Worm (Caenorhabditis elegans) whole organism, L4 larva: ENCODE data around the gene rec-8.

Experiments used
- D1046.2 ChIP-seq: fragments of 200-800 bp; sonication (Bioruptor generic); IDR thresholded peaks from 2 replicates; pipeline ENCODE4 v1.3.6; 2022; ENCODE audit warnings: missing genetic modification characterization, missing compliant biosample characterization
- F49E8.2 ChIP-seq: sonication (generic microtip); optimal IDR thresholded peaks from 2 replicates; lab custom pipeline; 2016; ENCODE audit warnings: missing compliant biosample characterization, mild to moderate bottlenecking, missing genetic modification characterization, borderline replicate concordance
- R02D3.7 ChIP-seq: fragments of 150-350 bp; sonication (generic microtip); optimal IDR thresholded peaks from 3 replicates; lab custom pipeline; 2014; ENCODE audit warnings: missing biosample characterization, missing genetic modification characterization
- T20F7.1 ChIP-seq: fragments of 200-800 bp; sonication (Bioruptor generic); optimal IDR thresholded peaks from 2 replicates; lab custom pipeline; 2018; ENCODE audit warnings: mild to moderate bottlenecking, missing genetic modification characterization, missing compliant biosample characterization
- T26A8.4 ChIP-seq: fragments of 200-800 bp; sonication (Bioruptor generic); IDR thresholded peaks from 2 replicates; pipeline ENCODE4 v1.3.6; 2022; ENCODE audit warnings: missing genetic modification characterization, missing compliant biosample characterization
- Y5F2A.4 ChIP-seq: fragments of 200-800 bp; sonication (Bioruptor generic); optimal IDR thresholded peaks from 2 replicates; lab custom pipeline; 2018; ENCODE audit warnings: mild to moderate bottlenecking, missing genetic modification characterization, missing compliant biosample characterization
- aha-1 ChIP-seq: fragments of 150-350 bp; peaks from one replicate; lab custom pipeline; 2014; ENCODE audit warnings: missing biosample characterization, missing genetic modification characterization
- aly-2 ChIP-seq: sonication (generic microtip); optimal IDR thresholded peaks from 2 replicates; lab custom pipeline; 2018; ENCODE audit warnings: missing biosample characterization, missing genetic modification characterization
- ama-1 ChIP-seq: fragments of 150-350 bp; optimal IDR thresholded peaks from 2 replicates; lab custom pipeline; 2014; ENCODE audit warnings: inconsistent platforms, mixed read lengths
- arid-1 ChIP-seq: fragments of 200-800 bp; sonication (Bioruptor generic); conservative IDR thresholded peaks from 2 replicates; pipeline ENCODE4 v1.3.6; 2022; ENCODE audit warnings: missing genetic modification reagents, missing genetic modification characterization, missing compliant biosample characterization
- ceh-20 ChIP-seq: fragments of 200-800 bp; sonication (Bioruptor generic); IDR thresholded peaks from 2 replicates; pipeline ENCODE4 v1.3.6; 2022; ENCODE audit warnings: missing genetic modification reagents, missing genetic modification characterization, missing compliant biosample characterization
- ceh-28 ChIP-seq: fragments of 150-350 bp; optimal IDR thresholded peaks from 2 replicates; lab custom pipeline; 2014; ENCODE audit warnings: missing biosample characterization, missing genetic modification reagents, missing genetic modification characterization
- ceh-44 ChIP-seq: fragments of 200-800 bp; sonication (Bioruptor generic); IDR thresholded peaks from 2 replicates; pipeline ENCODE4 v1.3.6; 2022; ENCODE audit warnings: missing genetic modification reagents, missing genetic modification characterization, missing compliant biosample characterization
- ceh-82 ChIP-seq: sonication (generic microtip); optimal IDR thresholded peaks from 2 replicates; lab custom pipeline; 2017; ENCODE audit warnings: missing biosample characterization, missing genetic modification characterization
- ces-1 ChIP-seq: fragments of 150-350 bp; sonication (generic microtip); optimal IDR thresholded peaks from 4 replicates; lab custom pipeline; 2014; ENCODE audit warnings: missing biosample characterization, missing genetic modification reagents, missing genetic modification characterization
- daf-19 ChIP-seq: fragments of 200-800 bp; sonication (Bioruptor generic); conservative IDR thresholded peaks from 2 replicates; pipeline ENCODE4 v1.3.6; 2022; ENCODE audit warnings: missing genetic modification characterization, missing compliant biosample characterization
- dmd-6 ChIP-seq: fragments of 200-800 bp; sonication (Bioruptor generic); IDR thresholded peaks from 2 replicates; pipeline ENCODE4 v1.3.6; 2022; ENCODE audit warnings: missing genetic modification reagents, missing genetic modification characterization, missing compliant biosample characterization
- dmd-9 ChIP-seq: fragments of 200-800 bp; sonication (Bioruptor generic); IDR thresholded peaks from 2 replicates; pipeline ENCODE4 v1.3.6; 2022; ENCODE audit warnings: missing genetic modification reagents, missing genetic modification characterization, missing compliant biosample characterization
- duxl-1 ChIP-seq: sonication (generic microtip); optimal IDR thresholded peaks from 2 replicates; lab custom pipeline; 2016; ENCODE audit warnings: mild to moderate bottlenecking, missing genetic modification characterization, moderate library complexity, missing compliant biosample characterization; ENCODE audit not compliant: poor library complexity
- dve-1 ChIP-seq: sonication (generic microtip); optimal IDR thresholded peaks from 2 replicates; lab custom pipeline; 2017; ENCODE audit warnings: antibody characterized with exemption, mild to moderate bottlenecking, missing genetic modification characterization, missing compliant biosample characterization; ENCODE audit not compliant: insufficient read depth
- egl-43 ChIP-seq: fragments of 200-800 bp; sonication (Bioruptor generic); IDR thresholded peaks from 2 replicates; pipeline ENCODE4 v1.3.6; 2022; ENCODE audit warnings: missing genetic modification reagents, missing genetic modification characterization, missing compliant biosample characterization
- fos-1 ChIP-seq: fragments of 150-350 bp; optimal IDR thresholded peaks from 2 replicates; lab custom pipeline; 2014; ENCODE audit warnings: missing biosample characterization, missing genetic modification characterization
- gei-8 ChIP-seq: fragments of 200-800 bp; sonication (Bioruptor generic); optimal IDR thresholded peaks from 2 replicates; lab custom pipeline; 2018; ENCODE audit warnings: mild to moderate bottlenecking, missing genetic modification characterization, missing compliant biosample characterization
- hlh-11 ChIP-seq: fragments of 200-800 bp; sonication (Bioruptor generic); optimal IDR thresholded peaks from 2 replicates; lab custom pipeline; 2018; ENCODE audit warnings: mild to moderate bottlenecking, missing genetic modification characterization, missing compliant biosample characterization
- hlh-30 ChIP-seq: sonication (generic microtip); optimal IDR thresholded peaks from 2 replicates; lab custom pipeline; 2017; ENCODE audit warnings: antibody characterized with exemption, mild to moderate bottlenecking, missing genetic modification characterization, missing compliant biosample characterization; ENCODE audit not compliant: insufficient read depth
- hmg-1.1 ChIP-seq: fragments of 200-800 bp; sonication (Bioruptor generic); IDR thresholded peaks from 2 replicates; pipeline ENCODE4 v1.3.6; 2022; ENCODE audit warnings: missing genetic modification reagents, missing genetic modification characterization, missing compliant biosample characterization
- lin-13 ChIP-seq: fragments of 150-350 bp; optimal IDR thresholded peaks from 2 replicates; lab custom pipeline; 2014; ENCODE audit warnings: missing biosample characterization, missing genetic modification reagents, missing genetic modification characterization
- lin-15B ChIP-seq: fragments of 150-350 bp; sonication (generic microtip); optimal IDR thresholded peaks from 3 replicates; lab custom pipeline; 2014; ENCODE audit warnings: missing biosample characterization, missing genetic modification characterization
- lin-38 ChIP-seq: fragments of 200-800 bp; sonication (Bioruptor generic); IDR thresholded peaks from 2 replicates; pipeline ENCODE4 v1.3.6; 2022; ENCODE audit warnings: missing genetic modification reagents, missing genetic modification characterization, missing compliant biosample characterization
- lir-3 ChIP-seq: sonication (generic microtip); optimal IDR thresholded peaks from 2 replicates; lab custom pipeline; 2016; ENCODE audit warnings: mild to moderate bottlenecking, missing genetic modification characterization, missing compliant biosample characterization
- madf-5 ChIP-seq, 2 experiments: fragments of 200-800 bp; sonication (Bioruptor generic); IDR thresholded peaks; 2 replicates each; pipeline ENCODE4 v1.3.6; 2022; ENCODE audit warnings: missing compliant biosample characterization in 2 of 2, missing genetic modification characterization in 2 of 2
- mdl-1 ChIP-seq, 2 experiments: fragments of 150-350 bp in 1 of 2; sonication (generic microtip) in 1 of 2; optimal IDR thresholded peaks; 2 replicates each; lab custom pipeline; 2014 to 2017; ENCODE audit warnings: missing biosample characterization in 2 of 2, missing genetic modification characterization in 2 of 2
- mes-2 ChIP-seq: sonication (generic microtip); optimal IDR thresholded peaks from 2 replicates; lab custom pipeline; 2016; ENCODE audit warnings: missing genotype, mild to moderate bottlenecking, missing genetic modification characterization, missing compliant biosample characterization; ENCODE audit not compliant: poor library complexity, severe bottlenecking
- mxl-3 ChIP-seq: fragments of 200-800 bp; sonication (Bioruptor generic); optimal IDR thresholded peaks from 2 replicates; lab custom pipeline; 2018; ENCODE audit warnings: mild to moderate bottlenecking, missing genetic modification characterization, missing compliant biosample characterization
- nhr-10 ChIP-seq: fragments of 150-350 bp; optimal IDR thresholded peaks from 2 replicates; lab custom pipeline; 2014; ENCODE audit warnings: missing biosample characterization, missing genetic modification characterization
- nhr-102 ChIP-seq: sonication (generic microtip); optimal IDR thresholded peaks from 2 replicates; lab custom pipeline; 2016; ENCODE audit warnings: mild to moderate bottlenecking, missing genetic modification characterization, moderate library complexity, missing compliant biosample characterization
- nhr-11 ChIP-seq: fragments of 150-350 bp; optimal IDR thresholded peaks from 2 replicates; lab custom pipeline; 2014; ENCODE audit warnings: missing biosample characterization, missing genetic modification characterization
- nhr-111 ChIP-seq: fragments of 200-800 bp; sonication (Bioruptor generic); optimal IDR thresholded peaks from 2 replicates; lab custom pipeline; 2018; ENCODE audit warnings: mild to moderate bottlenecking, missing genetic modification characterization, missing compliant biosample characterization
- nhr-42 ChIP-seq: fragments of 200-800 bp; sonication (Bioruptor generic); IDR thresholded peaks from 2 replicates; pipeline ENCODE4 v1.3.6; 2022; ENCODE audit warnings: missing genetic modification characterization, missing compliant biosample characterization
- nhr-76 ChIP-seq: fragments of 150-350 bp; optimal IDR thresholded peaks from 2 replicates; lab custom pipeline; 2014; ENCODE audit warnings: missing biosample characterization, missing genetic modification characterization
- php-3 ChIP-seq: fragments of 200-800 bp; sonication (Bioruptor generic); IDR thresholded peaks from 2 replicates; pipeline ENCODE4 v1.3.6; 2022; ENCODE audit warnings: missing genetic modification reagents, missing genetic modification characterization, missing compliant biosample characterization
- pqm-1 ChIP-seq: sonication (generic microtip); optimal IDR thresholded peaks from 2 replicates; lab custom pipeline; 2017; ENCODE audit warnings: missing biosample characterization, missing genetic modification characterization
- saeg-2 ChIP-seq: fragments of 200-800 bp; sonication (Bioruptor generic); IDR thresholded peaks from 2 replicates; pipeline ENCODE4 v1.3.6; 2022; ENCODE audit warnings: missing genetic modification reagents, missing genetic modification characterization, missing compliant biosample characterization
- sdz-12 ChIP-seq: fragments of 200-800 bp; sonication (Bioruptor generic); optimal IDR thresholded peaks from 2 replicates; lab custom pipeline; 2018; ENCODE audit warnings: mild to moderate bottlenecking, missing genetic modification characterization, missing compliant biosample characterization
- set-16 ChIP-seq: fragments of 200-800 bp; sonication (Bioruptor generic); IDR thresholded peaks from 2 replicates; pipeline ENCODE4 v1.3.6; 2022; ENCODE audit warnings: missing genetic modification reagents, missing genetic modification characterization, missing compliant biosample characterization
- skn-1 ChIP-seq: fragments of 150-350 bp; optimal IDR thresholded peaks from 2 replicates; lab custom pipeline; 2014; ENCODE audit warnings: missing biosample characterization, missing genetic modification characterization
- tag-97 ChIP-seq: fragments of 200-800 bp; sonication (Bioruptor generic); IDR thresholded peaks from 2 replicates; pipeline ENCODE4 v1.3.6; 2022; ENCODE audit warnings: missing genetic modification characterization, missing compliant biosample characterization
- unc-39 ChIP-seq: sonication (generic microtip); optimal IDR thresholded peaks from 2 replicates; lab custom pipeline; 2017; ENCODE audit warnings: missing biosample characterization, missing genetic modification characterization
- vab-7 ChIP-seq: fragments of 200-800 bp; sonication (Bioruptor generic); IDR thresholded peaks from 2 replicates; pipeline ENCODE4 v1.3.6; 2022; ENCODE audit warnings: missing genetic modification reagents, missing genetic modification characterization, missing compliant biosample characterization
- zfp-2 ChIP-seq: sonication (generic microtip); optimal IDR thresholded peaks from 2 replicates; lab custom pipeline; 2016; ENCODE audit warnings: mild to moderate bottlenecking, missing genetic modification characterization, missing compliant biosample characterization
- zip-11 ChIP-seq: fragments of 200-800 bp; sonication (Bioruptor generic); IDR thresholded peaks from 2 replicates; pipeline ENCODE4 v1.3.6; 2022; ENCODE audit warnings: missing genetic modification characterization, missing compliant biosample characterization
- ztf-7 ChIP-seq: fragments of 150-350 bp; optimal IDR thresholded peaks from 2 replicates; lab custom pipeline; 2014; ENCODE audit warnings: missing biosample characterization, missing genetic modification characterization

The rec-8 gene

DNA sequence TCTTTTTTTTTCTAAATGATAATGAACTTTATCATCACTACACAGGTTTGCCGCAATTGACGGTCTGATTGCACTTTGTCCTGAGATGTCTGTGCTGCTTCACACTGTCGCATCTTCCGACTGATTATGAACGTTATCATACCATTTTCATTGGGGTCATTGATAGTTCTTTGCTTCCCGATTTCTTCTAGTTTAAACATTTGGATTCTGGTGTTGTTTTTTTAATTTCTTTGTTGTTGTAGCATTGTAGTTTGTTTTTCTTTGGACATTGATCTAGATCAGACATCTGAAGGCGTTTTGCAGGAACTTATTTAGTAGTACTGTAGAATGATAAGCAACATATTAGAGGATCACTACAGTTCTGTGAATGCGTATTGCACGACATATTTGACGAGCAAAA, 34.2 kb downstream of the rec-8 start (continued):
- TF ChIP-seq nhr-10 (tag; lab: Kevin White, UChicago) (peak; percentile 90), nhr-111 (GFP tag; lab: Kevin White, UChicago) (no peak), pqm-1 (tag; lab: Kevin White, UChicago) (peak; percentile 88), D1046.2 (GFP tag; lab: Robert Waterston, UW) (no peak), set-16 (no peak), zip-11 (no peak), ceh-44 (GFP tag; lab: Robert Waterston, UW) (no peak), tag-97 (GFP tag; lab: Robert Waterston, UW) (no peak), mes-2 (tag; lab: Kevin White, UChicago) (peak; percentile 62), fos-1 (tag; lab: Kevin White, UChicago) (no peak), Y5F2A.4 (GFP tag; lab: Kevin White, UChicago) (no peak), arid-1 (GFP tag; lab: Robert Waterston, UW) (0 out of 2 replicates have a peak, but pooled peaks have one; percentile 50), saeg-2 (GFP tag; lab: Robert Waterston, UW) (no peak), nhr-42 (GFP tag; lab: Robert Waterston, UW) (0 out of 2 replicates have a peak, but pooled peaks have one; percentile 48), gei-8 (peak; percentile 55), ceh-20 (GFP tag; lab: Robert Waterston, UW) (peak; percentile 43; the same call in 1 of the 2 replicates), nhr-102 (tag; lab: Kevin White, UChicago) (peak; percentile 67), aly-2 (peak; percentile 6), unc-39 (no peak), zfp-2 (tag; lab: Kevin White, UChicago) (no peak), ces-1 (no peak), daf-19 (no peak), dmd-9 (GFP tag; lab: Robert Waterston, UW) (no peak), lin-15B (tag; lab: Kevin White, UChicago) (no peak), T26A8.4 (GFP tag; lab: Robert Waterston, UW) (peak; percentile 63; the same call in 1 of the 2 replicates), dmd-6 (GFP tag; lab: Robert Waterston, UW) (peak; percentile 87), egl-43 (GFP tag; lab: Robert Waterston, UW) (no peak), skn-1 (tag; lab: Kevin White, UChicago) (no peak), nhr-11 (tag; lab: Kevin White, UChicago) (peak; percentile 56), ceh-82 (tag; lab: Kevin White, UChicago) (no peak), hmg-1.1 (GFP tag; lab: Robert Waterston, UW) (no peak), mdl-1 (tag; optimal IDR thresholded peaks at IDR 0.05; lab: Kevin White, UChicago) (peak in 1 of 2 experiments; percentile 61), vab-7 (GFP tag; lab: Robert Waterston, UW) (no peak), sdz-12 (GFP tag; lab: Kevin White, UChicago) (no peak), ztf-7 (tag; lab: Kevin White, UChicago) (peak; percentile 62), hlh-11 (peak; percentile 93), lin-13 (GFP tag; lab: Kevin White, UChicago) (no peak), aha-1 (tag; lab: Kevin White, UChicago) (peak; percentile 98), hlh-30 (tag; lab: Kevin White, UChicago) (peak; percentile 61), ceh-28 (no peak), T20F7.1 (GFP tag; lab: Kevin White, UChicago) (peak; percentile 83), duxl-1 (tag; lab: Kevin White, UChicago) (peak; percentile 68), ama-1 (peak; percentile 34), mxl-3 (GFP tag; lab: Kevin White, UChicago) (peak; percentile 22), nhr-76 (tag; lab: Kevin White, UChicago) (peak; percentile 54), dve-1 (tag; lab: Kevin White, UChicago) (peak; percentile 98), lin-38 (peak; percentile 43), lir-3 (tag; lab: Kevin White, UChicago) (no peak), R02D3.7 (tag; lab: Kevin White, UChicago) (no peak), madf-5 (GFP tag; IDR thresholded peaks at IDR 0.05; lab: Robert Waterston, UW) (0 out of 4 replicates have a peak, but pooled peaks of 1 of the 2 experiments have one; percentile 67), F49E8.2 (tag; lab: Kevin White, UChicago) (no peak), php-3 (GFP tag; lab: Robert Waterston, UW) (peak; percentile 81; the same call in 1 of the 2 replicates)
